Fruit fly (Drosophila melanogaster) whole organism, embryonic: ENCODE measurements around the gene Alms1a.
A peak's percentile ranks its signal among the peaks of the same experiment; 100 is the strongest.

Experiments
- BEAF-32 ChIP-seq: fragments of 200-800 bp; sonication (Bioruptor generic); optimal IDR thresholded peaks from 3 replicates; lab custom pipeline; 2017; ENCODE audit warnings: missing biosample characterization, missing genetic modification characterization, mild to moderate bottlenecking, moderate library complexity, missing genetic modification reagents
- C15 ChIP-seq: fragments of 200-800 bp; sonication (Bioruptor generic); IDR thresholded peaks from 3 replicates; pipeline ENCODE4 v1.3.6; 2022; ENCODE audit warnings: missing biosample characterization, missing genetic modification characterization
- CG10366 ChIP-seq: fragments of 200-800 bp; sonication (Bioruptor generic); IDR thresholded peaks from 2 replicates; pipeline ENCODE4 v1.3.6; 2022; ENCODE audit warnings: missing biosample characterization, missing genetic modification characterization
- CG11085 ChIP-seq: fragments of 200-800 bp; sonication (Bioruptor generic); IDR thresholded peaks from 2 replicates; pipeline ENCODE4 v1.3.6; 2022; ENCODE audit warnings: missing biosample characterization, missing genetic modification characterization
- CG14441 ChIP-seq: fragments of 200-800 bp; sonication (Bioruptor generic); IDR thresholded peaks from 2 replicates; pipeline ENCODE4 v1.3.6; 2022; ENCODE audit warnings: missing biosample characterization, missing genetic modification characterization
- CG14710 ChIP-seq: fragments of 200-800 bp; sonication (Bioruptor generic); optimal IDR thresholded peaks from 3 replicates; lab custom pipeline; 2019; ENCODE audit warnings: missing biosample characterization, mild to moderate bottlenecking, missing genetic modification characterization, moderate library complexity
- CG15073 ChIP-seq: fragments of 200-800 bp; sonication (Bioruptor generic); optimal IDR thresholded peaks from 2 replicates; lab custom pipeline; 2016; ENCODE audit warnings: missing biosample characterization, missing genetic modification characterization
- CG15514 ChIP-seq: fragments of 200-800 bp; sonication (Bioruptor generic); optimal IDR thresholded peaks from 3 replicates; lab custom pipeline; 2017; ENCODE audit warnings: missing biosample characterization, missing genetic modification characterization, mild to moderate bottlenecking, moderate library complexity, missing genetic modification reagents
- CG1603 ChIP-seq: fragments of 200-800 bp; sonication (Bioruptor generic); optimal IDR thresholded peaks from 2 replicates; lab custom pipeline; 2019; ENCODE audit warnings: missing biosample characterization, mild to moderate bottlenecking, missing genetic modification characterization, moderate library complexity
- CG17359 ChIP-seq: fragments of 200-800 bp; sonication (Bioruptor generic); optimal IDR thresholded peaks from 3 replicates; lab custom pipeline; 2018; ENCODE audit warnings: missing biosample characterization, mild to moderate bottlenecking, missing genetic modification characterization, moderate library complexity
- CG1792 ChIP-seq: fragments of 200-800 bp; sonication (Bioruptor generic); optimal IDR thresholded peaks from 2 replicates; lab custom pipeline; 2016; ENCODE audit warnings: missing biosample characterization, missing genetic modification characterization
- CG2120 ChIP-seq: fragments of 200-800 bp; sonication (Bioruptor generic); optimal IDR thresholded peaks from 3 replicates; lab custom pipeline; 2016; ENCODE audit warnings: missing biosample characterization, missing genetic modification characterization
- CG32532 ChIP-seq: fragments of 200-800 bp; sonication (Bioruptor generic); IDR thresholded peaks from 2 replicates; pipeline ENCODE4 v1.3.6; 2022; ENCODE audit warnings: missing biosample characterization, missing genetic modification characterization
- CG4282 ChIP-seq: fragments of 200-800 bp; sonication (Bioruptor generic); optimal IDR thresholded peaks from 2 replicates; lab custom pipeline; 2016; ENCODE audit warnings: missing biosample characterization, missing genetic modification characterization
- CG4820 ChIP-seq: fragments of 200-800 bp; sonication (Bioruptor generic); optimal IDR thresholded peaks from 3 replicates; lab custom pipeline; 2016; ENCODE audit warnings: missing biosample characterization, missing genetic modification characterization
- CG6683 ChIP-seq: fragments of 200-800 bp; sonication (Bioruptor generic); optimal IDR thresholded peaks from 2 replicates; lab custom pipeline; 2017; ENCODE audit warnings: missing biosample characterization, mild to moderate bottlenecking, missing genetic modification characterization, missing genetic modification reagents
- CG9797 ChIP-seq: fragments of 200-800 bp; sonication (Bioruptor generic); optimal IDR thresholded peaks from 3 replicates; lab custom pipeline; 2018; ENCODE audit warnings: missing biosample characterization, mild to moderate bottlenecking, missing genetic modification characterization
- Drgx ChIP-seq: fragments of 200-800 bp; sonication (Bioruptor generic); IDR thresholded peaks from 2 replicates; pipeline ENCODE4 v1.3.6; 2022; ENCODE audit warnings: missing biosample characterization, missing genetic modification characterization
- Fer1 ChIP-seq: fragments of 200-800 bp; sonication (Bioruptor generic); optimal IDR thresholded peaks from 2 replicates; lab custom pipeline; 2017; ENCODE audit warnings: missing biosample characterization, mild to moderate bottlenecking, missing genetic modification characterization
- Hr51 ChIP-seq, 2 experiments: fragments of 200-800 bp; sonication (Bioruptor generic); optimal IDR thresholded peaks; 2 replicates in 1 of 2; 3 replicates in 1 of 2; lab custom pipeline; 2016 to 2018; ENCODE audit warnings: missing biosample characterization in 2 of 2, missing genetic modification characterization in 2 of 2, mild to moderate bottlenecking in 1 of 2, moderate library complexity in 1 of 2
- Med ChIP-seq: fragments of 200-800 bp; sonication (Bioruptor generic); peaks from one replicate; lab custom pipeline; 2016; ENCODE audit warnings: missing biosample characterization, missing genetic modification characterization, mild to moderate bottlenecking, inconsistent platforms, moderate library complexity
- NfI ChIP-seq: fragments of 200-800 bp; sonication (Bioruptor generic); optimal IDR thresholded peaks from 3 replicates; lab custom pipeline; 2018; ENCODE audit warnings: missing biosample characterization, mild to moderate bottlenecking, missing genetic modification characterization, moderate library complexity
- Oaz ChIP-seq: fragments of 200-800 bp; sonication (Bioruptor generic); IDR thresholded peaks from 2 replicates; pipeline ENCODE4 v1.3.6; 2022; ENCODE audit warnings: missing biosample characterization, missing genetic modification characterization
- Rfx ChIP-seq: fragments of 200-800 bp; sonication (Bioruptor generic); IDR thresholded peaks from 2 replicates; pipeline ENCODE4 v1.3.6; 2022; ENCODE audit warnings: missing biosample characterization, missing genetic modification characterization
- Sin3A ChIP-seq: fragments of >200 bp; optimal IDR thresholded peaks from 2 replicates; lab custom pipeline; 2018
- Sox102F ChIP-seq: fragments of 200-800 bp; sonication (Bioruptor generic); optimal IDR thresholded peaks from 2 replicates; lab custom pipeline; 2018; ENCODE audit warnings: missing biosample characterization, mild to moderate bottlenecking, missing genetic modification characterization, moderate library complexity
- Sry-δ ChIP-seq: fragments of 200-800 bp; sonication (Bioruptor generic); optimal IDR thresholded peaks from 2 replicates; lab custom pipeline; 2016; ENCODE audit warnings: missing biosample characterization, missing genetic modification characterization
- Trl ChIP-seq, 3 experiments: fragments of >200 bp in 2 of 3; fragments of 200-800 bp in 1 of 3; sonication (Bioruptor generic) in 1 of 3; optimal IDR thresholded peaks; 2 replicates in 1 of 3; 3 replicates in 2 of 3; lab custom pipeline; 2016 to 2017; ENCODE audit warnings: missing biosample characterization in 1 of 3, missing genetic modification characterization in 1 of 3
- Usf ChIP-seq: fragments of 200-800 bp; sonication (Bioruptor generic); optimal IDR thresholded peaks from 2 replicates; lab custom pipeline; 2017; ENCODE audit warnings: missing genotype, missing biosample characterization, missing genetic modification characterization
- al ChIP-seq: fragments of 200-800 bp; sonication (Bioruptor generic); IDR thresholded peaks from 2 replicates; pipeline ENCODE4 v1.3.6; 2022; ENCODE audit warnings: missing biosample characterization, missing genetic modification characterization
- ci ChIP-seq: fragments of 200-800 bp; sonication (Bioruptor generic); IDR thresholded peaks from 3 replicates; pipeline ENCODE4 v1.3.6; 2022; ENCODE audit warnings: missing biosample characterization, missing genetic modification characterization
- cwo ChIP-seq: fragments of 200-800 bp; sonication (Bioruptor generic); optimal IDR thresholded peaks from 3 replicates; lab custom pipeline; 2017; ENCODE audit warnings: missing biosample characterization, missing genetic modification characterization, mild to moderate bottlenecking, moderate library complexity, missing genetic modification reagents
- dysf ChIP-seq: fragments of 200-800 bp; sonication (Bioruptor generic); IDR thresholded peaks from 3 replicates; pipeline ENCODE4 v1.3.6; 2022; ENCODE audit warnings: missing biosample characterization, missing genetic modification characterization
- eve ChIP-seq, 2 experiments: fragments of >200 bp; optimal IDR thresholded peaks; 2 replicates each; lab custom pipeline; 2017; ENCODE audit warnings: missing biosample characterization in 2 of 2, missing genetic modification characterization in 2 of 2
- fd3F ChIP-seq: fragments of 200-800 bp; sonication (Bioruptor generic); optimal IDR thresholded peaks from 2 replicates; lab custom pipeline; 2018; ENCODE audit warnings: missing biosample characterization, mild to moderate bottlenecking, missing genetic modification characterization, moderate library complexity
- gem ChIP-seq: fragments of 200-800 bp; sonication (Bioruptor generic); optimal IDR thresholded peaks from 2 replicates; lab custom pipeline; 2019; ENCODE audit warnings: missing biosample characterization, mild to moderate bottlenecking, missing genetic modification characterization, moderate library complexity
- hkb ChIP-seq, 2 experiments: fragments of 200-800 bp in 1 of 2; fragments of >200 bp in 1 of 2; sonication (Bioruptor generic) in 1 of 2; IDR thresholded peaks in 1 of 2; optimal IDR thresholded peaks in 1 of 2; 2 replicates each; pipeline versions ENCODE4 v1.3.6 to Lab custom; 2017 to 2022; ENCODE audit warnings: missing biosample characterization in 1 of 2, missing genetic modification characterization in 1 of 2
- lab ChIP-seq: fragments of 200-800 bp; sonication (Bioruptor generic); optimal IDR thresholded peaks from 3 replicates; lab custom pipeline; 2017; ENCODE audit warnings: missing biosample characterization, missing genetic modification characterization, mild to moderate bottlenecking, moderate library complexity, missing genetic modification reagents
- mam ChIP-seq: fragments of 200-800 bp; sonication (Bioruptor generic); optimal IDR thresholded peaks from 3 replicates; lab custom pipeline; 2016; ENCODE audit warnings: missing biosample characterization, missing genetic modification characterization
- mirr ChIP-seq: fragments of 200-800 bp; sonication (Bioruptor generic); optimal IDR thresholded peaks from 3 replicates; lab custom pipeline; 2018; ENCODE audit warnings: missing biosample characterization, mild to moderate bottlenecking, missing genetic modification characterization
- pum ChIP-seq: fragments of 200-800 bp; sonication (Bioruptor generic); optimal IDR thresholded peaks from 2 replicates; lab custom pipeline; 2016; ENCODE audit warnings: missing biosample characterization, missing genetic modification characterization
- pzg ChIP-seq: fragments of 200-800 bp; sonication (Bioruptor generic); optimal IDR thresholded peaks from 3 replicates; lab custom pipeline; 2018; ENCODE audit warnings: missing biosample characterization, mild to moderate bottlenecking, missing genetic modification characterization, moderate library complexity
- row ChIP-seq: fragments of 200-800 bp; sonication (Bioruptor generic); IDR thresholded peaks from 3 replicates; pipeline ENCODE4 v1.3.6; 2022; ENCODE audit warnings: missing biosample characterization, missing genetic modification characterization
- sens ChIP-seq: fragments of 200-800 bp; sonication (Bioruptor generic); peaks from one replicate; lab custom pipeline; 2016; ENCODE audit warnings: missing biosample characterization, missing genetic modification characterization
- seq ChIP-seq: fragments of 200-800 bp; sonication (Bioruptor generic); IDR thresholded peaks from 2 replicates; pipeline ENCODE4 v1.3.6; 2022; ENCODE audit warnings: missing biosample characterization, missing genetic modification characterization
- so ChIP-seq: fragments of 200-800 bp; sonication (Bioruptor generic); IDR thresholded peaks from 3 replicates; pipeline ENCODE4 v1.3.6; 2022; ENCODE audit warnings: missing biosample characterization, missing genetic modification characterization
- tgo ChIP-seq: fragments of 200-800 bp; sonication (Bioruptor generic); IDR thresholded peaks from 3 replicates; pipeline ENCODE4 v1.3.6; 2022; ENCODE audit warnings: missing biosample characterization, missing genetic modification characterization
- vvl ChIP-seq: fragments of 200-800 bp; sonication (Bioruptor generic); IDR thresholded peaks from 2 replicates; pipeline ENCODE4 v1.3.6; 2022; ENCODE audit warnings: missing biosample characterization, missing genetic modification characterization

Alms1a gene

DNA sequence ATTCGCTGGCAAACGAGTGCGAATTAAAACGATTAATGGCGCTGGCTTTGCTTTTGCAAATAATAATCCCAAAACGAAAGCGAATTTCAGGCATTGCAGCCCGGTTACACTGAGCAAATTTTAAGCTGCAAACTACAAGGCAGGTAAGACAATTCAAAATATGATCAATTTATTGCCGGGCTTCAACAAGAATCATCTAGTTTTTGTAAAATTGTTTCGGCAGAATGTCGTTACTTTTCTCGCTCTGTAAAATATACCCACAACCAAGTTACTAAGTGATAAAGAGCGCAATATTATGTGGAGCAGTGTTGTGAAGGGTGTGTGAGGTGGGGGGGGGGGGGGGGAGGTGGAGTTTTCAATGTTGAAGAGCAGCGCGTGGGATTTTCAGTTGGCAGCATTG lies 20.9 kb downstream of the Alms1a start (continued):
- TF ChIP-seq Sry-δ (GFP tag; lab: Kevin White, UChicago) (no peak), Rfx (GFP tag; lab: Robert Waterston, UW) (0 out of 2 replicates have a peak, but pooled peaks have one; percentile 17), CG1603 (tag; lab: Kevin White, UChicago) (peak; percentile 29), Med (peak; percentile 58)

DNA sequence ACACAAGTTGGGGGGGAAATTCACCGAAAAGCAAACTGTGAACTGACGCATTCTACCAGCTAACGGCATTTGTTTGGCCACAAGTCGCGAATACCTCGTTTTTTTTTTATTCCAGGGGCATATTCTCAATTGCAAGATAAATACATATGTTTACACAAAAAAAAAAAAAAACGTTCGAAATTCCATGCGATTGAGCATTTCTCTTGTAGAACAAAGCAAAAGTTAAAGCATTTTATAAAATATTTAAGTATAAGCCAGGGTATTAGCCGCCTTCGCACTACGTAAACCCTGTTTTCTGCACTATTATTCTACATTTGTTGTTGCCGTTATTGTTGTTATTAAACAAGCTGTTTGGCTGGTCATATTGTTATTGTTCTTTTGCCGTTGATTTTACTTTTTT lies 21.5 kb downstream of the Alms1a start:
- peak; percentile 26 for TF ChIP-seq mam
- no peak for TF ChIP-seq CG14710 (tag; lab: Kevin White, UChicago)
- TF ChIP-seq gem (tag; lab: Kevin White, UChicago): peak; percentile 50
- TF ChIP-seq pum (GFP tag; lab: Kevin White, UChicago): no peak
- TF ChIP-seq CG1792: no peak
- TF ChIP-seq Usf (GFP tag; lab: Kevin White, UChicago): no peak
- TF ChIP-seq tgo (GFP tag; lab: Robert Waterston, UW): peak; percentile 29; the same call in 1 of the 3 replicates
- TF ChIP-seq Oaz (GFP tag; lab: Robert Waterston, UW): no peak
- peak in 1 of 2 experiments; percentile 5 for TF ChIP-seq eve (GFP tag; optimal IDR thresholded peaks at IDR 0.05; lab: Kevin White, UChicago)
- TF ChIP-seq Med: peak; percentile 72
- TF ChIP-seq Drgx (GFP tag; lab: Robert Waterston, UW): peak; percentile 48
- no peak for TF ChIP-seq CG15073
- no peak for TF ChIP-seq Trl (optimal IDR thresholded peaks at IDR 0.05; lab: Kevin White, UChicago)
- TF ChIP-seq Trl (GFP tag; optimal IDR thresholded peaks at IDR 0.05; lab: Kevin White, UChicago): no peak
- 0 out of 3 replicates have a peak, but pooled peaks have one; percentile 20 for TF ChIP-seq so (GFP tag; lab: Robert Waterston, UW)
- TF ChIP-seq row: peak; percentile 66
- peak; percentile 25; the same call in 1 of the 2 replicates for TF ChIP-seq vvl (GFP tag; lab: Robert Waterston, UW)
- no peak for TF ChIP-seq cwo (GFP tag; lab: Kevin White, UChicago)
- TF ChIP-seq C15 (GFP tag; lab: Robert Waterston, UW): no peak
- peak; percentile 48; the same call in 1 of the 2 replicates for TF ChIP-seq CG14441 (GFP tag; lab: Robert Waterston, UW)
- no peak for TF ChIP-seq NfI (GFP tag; lab: Kevin White, UChicago)
- TF ChIP-seq CG1603 (tag; lab: Kevin White, UChicago): no peak
- no peak for TF ChIP-seq CG4820
- TF ChIP-seq Fer1 (GFP tag; lab: Kevin White, UChicago): no peak
- TF ChIP-seq CG11085 (GFP tag; lab: Robert Waterston, UW): no peak
- TF ChIP-seq Sox102F (GFP tag; lab: Kevin White, UChicago): peak; percentile 32
- peak; percentile 9 for TF ChIP-seq fd3F (GFP tag; lab: Kevin White, UChicago)
- TF ChIP-seq BEAF-32 (GFP tag; lab: Kevin White, UChicago): no peak
- TF ChIP-seq Sin3A (lab: Kevin White, UChicago): no peak
- TF ChIP-seq sens: peak; percentile 80
- 0 out of 2 replicates have a peak, but pooled peaks have one; percentile 34 for TF ChIP-seq CG32532 (GFP tag; lab: Robert Waterston, UW)
- TF ChIP-seq CG15514 (GFP tag; lab: Kevin White, UChicago): peak; percentile 14
- peak; percentile 27; the same call in 1 of the 2 replicates for TF ChIP-seq al (GFP tag; lab: Robert Waterston, UW)
- TF ChIP-seq lab (GFP tag; lab: Kevin White, UChicago): peak; percentile 47
- no peak for TF ChIP-seq CG4282 (GFP tag; lab: Kevin White, UChicago)
- TF ChIP-seq CG10366 (GFP tag; lab: Robert Waterston, UW): peak; percentile 38; the same call in 1 of the 2 replicates
- TF ChIP-seq CG17359 (tag; lab: Kevin White, UChicago): peak; percentile 17
- TF ChIP-seq CG6683 (GFP tag; lab: Kevin White, UChicago): no peak
- peak in 1 of 2 experiments; percentile 13 for TF ChIP-seq Hr51 (GFP tag; optimal IDR thresholded peaks at IDR 0.05; lab: Kevin White, UChicago)
- TF ChIP-seq ci (GFP tag; lab: Robert Waterston, UW): 0 out of 3 replicates have a peak, but pooled peaks have one; percentile 14
- peak; percentile 57 for TF ChIP-seq CG2120 (GFP tag; lab: Kevin White, UChicago)
- TF ChIP-seq hkb (optimal IDR thresholded peaks at IDR 0.05; lab: Kevin White, UChicago): no peak
- TF ChIP-seq hkb (GFP tag; IDR thresholded peaks at IDR 0.05; lab: Robert Waterston, UW): peak; percentile 35; the same call in 1 of the 2 replicates
- no peak for TF ChIP-seq CG9797 (GFP tag; lab: Kevin White, UChicago)
- TF ChIP-seq pzg (GFP tag; lab: Kevin White, UChicago): no peak
- TF ChIP-seq dysf (GFP tag; lab: Robert Waterston, UW): peak; percentile 39; the same call in 1 of the 3 replicates
- TF ChIP-seq seq (GFP tag; lab: Robert Waterston, UW): peak; percentile 59
- TF ChIP-seq mirr (GFP tag; lab: Kevin White, UChicago): no peak
